Worm (Caenorhabditis elegans) whole organism, L2 larva: ENCODE results near the gene F41G4.8.

Experiments
- C34F6.9 ChIP-seq: fragments of 150-350 bp; optimal IDR thresholded peaks from 2 replicates; lab custom pipeline; 2014; ENCODE audit warnings: missing biosample characterization, missing genetic modification characterization
- F13H6.1 ChIP-seq: sonication (generic microtip); optimal IDR thresholded peaks from 2 replicates; lab custom pipeline; 2016; ENCODE audit warnings: missing genetic modification characterization, missing compliant biosample characterization
- Y55F3AM.14 ChIP-seq: fragments of 200-800 bp; sonication (Bioruptor generic); optimal IDR thresholded peaks from 2 replicates; lab custom pipeline; 2018; ENCODE audit warnings: mild to moderate bottlenecking, missing genetic modification characterization, missing compliant biosample characterization
- ama-1 ChIP-seq: fragments of 150-350 bp; optimal IDR thresholded peaks from 2 replicates; lab custom pipeline; 2018; ENCODE audit warnings: inconsistent platforms
- ceh-16 ChIP-seq: fragments of 150-350 bp; optimal IDR thresholded peaks from 2 replicates; lab custom pipeline; 2014; ENCODE audit warnings: missing biosample characterization, missing genetic modification characterization
- ceh-82 ChIP-seq: fragments of 150-350 bp; optimal IDR thresholded peaks from 2 replicates; lab custom pipeline; 2014; ENCODE audit warnings: missing biosample characterization, missing genetic modification characterization
- dmd-4 ChIP-seq: sonication (generic microtip); optimal IDR thresholded peaks from 2 replicates; lab custom pipeline; 2017; ENCODE audit warnings: missing biosample characterization, missing genetic modification characterization
- egl-27 ChIP-seq: sonication (generic microtip); optimal IDR thresholded peaks from 3 replicates; lab custom pipeline; 2017; ENCODE audit warnings: missing biosample characterization, missing genetic modification reagents, missing genetic modification characterization
- elt-3 ChIP-seq: sonication (generic microtip); optimal IDR thresholded peaks from 2 replicates; lab custom pipeline; 2017; ENCODE audit warnings: missing biosample characterization, missing genetic modification characterization
- fos-1 ChIP-seq: fragments of 150-350 bp; optimal IDR thresholded peaks from 2 replicates; lab custom pipeline; 2014; ENCODE audit warnings: missing biosample characterization, missing genetic modification characterization
- lin-11 ChIP-seq: fragments of 150-350 bp; sonication (generic microtip); optimal IDR thresholded peaks from 2 replicates; lab custom pipeline; 2014; ENCODE audit warnings: missing biosample characterization, missing genetic modification characterization, inconsistent platforms, mixed read lengths
- lin-13 ChIP-seq: fragments of 150-350 bp; optimal IDR thresholded peaks from 2 replicates; lab custom pipeline; 2014; ENCODE audit warnings: missing biosample characterization, missing genetic modification reagents, missing genetic modification characterization
- lin-39 ChIP-seq: fragments of 150-350 bp; optimal IDR thresholded peaks from 2 replicates; lab custom pipeline; 2014; ENCODE audit warnings: missing biosample characterization, missing genetic modification reagents, missing genetic modification characterization
- lsy-2 ChIP-seq, 2 experiments: fragments of 150-350 bp in 1 of 2; sonication (generic microtip) in 1 of 2; optimal IDR thresholded peaks; 2 replicates each; lab custom pipeline; 2014 to 2017; ENCODE audit warnings: missing biosample characterization in 2 of 2, missing genetic modification characterization in 2 of 2
- mbf-1 ChIP-seq: sonication (generic microtip); optimal IDR thresholded peaks from 2 replicates; lab custom pipeline; 2017; ENCODE audit warnings: missing biosample characterization, missing genetic modification characterization
- mdl-1 ChIP-seq, 2 experiments: fragments of 150-350 bp in 1 of 2; sonication (generic microtip) in 1 of 2; optimal IDR thresholded peaks; 2 replicates each; lab custom pipeline; 2017; ENCODE audit warnings: missing biosample characterization in 2 of 2, missing genetic modification characterization in 2 of 2
- nhr-10 ChIP-seq: sonication (generic microtip); optimal IDR thresholded peaks from 2 replicates; lab custom pipeline; 2017; ENCODE audit warnings: missing biosample characterization, missing genetic modification characterization
- nhr-129 ChIP-seq: fragments of 150-350 bp; optimal IDR thresholded peaks from 2 replicates; lab custom pipeline; 2014; ENCODE audit warnings: missing biosample characterization, missing genetic modification characterization
- nhr-21 ChIP-seq: fragments of 150-350 bp; optimal IDR thresholded peaks from 2 replicates; lab custom pipeline; 2014; ENCODE audit warnings: missing biosample characterization, missing genetic modification characterization
- nhr-23 ChIP-seq: fragments of 150-350 bp; optimal IDR thresholded peaks from 2 replicates; lab custom pipeline; 2014; ENCODE audit warnings: missing biosample characterization, missing genetic modification reagents, missing genetic modification characterization
- nhr-237 ChIP-seq: fragments of 150-350 bp; optimal IDR thresholded peaks from 2 replicates; lab custom pipeline; 2014; ENCODE audit warnings: missing biosample characterization, missing genetic modification characterization
- nhr-77 ChIP-seq: fragments of 150-350 bp; optimal IDR thresholded peaks from 2 replicates; lab custom pipeline; 2014; ENCODE audit warnings: missing biosample characterization, missing genetic modification characterization
- peb-1 ChIP-seq: fragments of 150-350 bp; optimal IDR thresholded peaks from 2 replicates; lab custom pipeline; 2014; ENCODE audit warnings: missing biosample characterization, missing genetic modification characterization
- sem-4 ChIP-seq: fragments of 150-350 bp; optimal IDR thresholded peaks from 2 replicates; lab custom pipeline; 2014; ENCODE audit warnings: missing biosample characterization, missing genetic modification reagents, missing genetic modification characterization
- snpc-4 ChIP-seq: fragments of 150-350 bp; optimal IDR thresholded peaks from 2 replicates; lab custom pipeline; 2014; ENCODE audit warnings: missing biosample characterization, missing genetic modification characterization
- unc-39 ChIP-seq: fragments of 150-350 bp; optimal IDR thresholded peaks from 2 replicates; lab custom pipeline; 2014; ENCODE audit warnings: missing biosample characterization, missing genetic modification characterization
- unc-55 ChIP-seq: fragments of 150-350 bp; sonication (generic microtip); optimal IDR thresholded peaks from 3 replicates; lab custom pipeline; 2014; ENCODE audit warnings: missing biosample characterization, missing genetic modification reagents, missing genetic modification characterization
- unc-62 ChIP-seq: fragments of 150-350 bp; optimal IDR thresholded peaks from 2 replicates; lab custom pipeline; 2014; ENCODE audit warnings: missing biosample characterization, missing genetic modification reagents, missing genetic modification characterization
- ztf-1 ChIP-seq: fragments of 200-800 bp; sonication (Bioruptor generic); conservative IDR thresholded peaks from 2 replicates; pipeline ENCODE4 v1.3.6; 2022; ENCODE audit warnings: missing genetic modification characterization, missing compliant biosample characterization
- ztf-4 ChIP-seq: fragments of 150-350 bp; optimal IDR thresholded peaks from 2 replicates; lab custom pipeline; 2014; ENCODE audit warnings: missing biosample characterization, missing genetic modification characterization

F41G4.8 gene

ce11 chrX:16865675-16866074, 20.9 kb upstream of the F41G4.8 start:
- no peak for TF ChIP-seq C34F6.9 (tag; lab: Kevin White, UChicago)
- no peak for TF ChIP-seq peb-1 (tag; lab: Kevin White, UChicago)
- TF ChIP-seq nhr-23 = no peak
- TF ChIP-seq lin-39 (tag; lab: Kevin White, UChicago) = no peak

ce11 chrX:16865016-16865415, 20.2 kb upstream of the F41G4.8 start:
- TF ChIP-seq ztf-1 (GFP tag; lab: Robert Waterston, UW) = no peak
- no peak for TF ChIP-seq ceh-16 (tag; lab: Kevin White, UChicago)
- no peak for TF ChIP-seq mdl-1 (tag; optimal IDR thresholded peaks at IDR 0.05; lab: Kevin White, UChicago)
- TF ChIP-seq nhr-237 = no peak
- no peak for TF ChIP-seq sem-4
- no peak for TF ChIP-seq ztf-4 (tag; lab: Kevin White, UChicago)

DNA sequence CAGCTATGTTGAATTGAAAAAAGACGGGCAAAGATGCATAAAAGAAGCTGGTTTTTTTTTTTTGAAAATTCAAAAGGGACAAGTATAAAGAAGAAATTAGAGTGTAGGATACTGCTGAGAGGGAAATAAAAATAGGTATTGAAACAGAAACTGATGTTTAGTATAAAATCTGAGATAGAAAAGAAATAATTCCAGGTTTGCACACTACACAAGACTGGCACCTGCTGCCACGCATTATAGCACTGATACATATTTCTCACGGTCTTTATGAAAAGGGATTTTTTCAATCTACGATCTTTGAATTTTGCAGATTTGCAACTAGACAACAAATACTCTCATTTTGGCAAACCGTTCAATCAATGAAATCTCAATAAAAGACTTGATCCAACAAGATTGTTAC, 18.5 kb upstream of the F41G4.8 start:
- TF ChIP-seq unc-39 (tag; lab: Kevin White, UChicago) (no peak), sem-4 (no peak), unc-55 (GFP tag; lab: Kevin White, UChicago) (no peak), ztf-1 (GFP tag; lab: Robert Waterston, UW) (no peak), dmd-4 (tag; lab: Kevin White, UChicago) (no peak), nhr-129 (tag; lab: Kevin White, UChicago) (no peak), nhr-77 (tag; lab: Kevin White, UChicago) (no peak)

- TF ChIP-seq fos-1 (tag; lab: Kevin White, UChicago) (peak; percentile 39), mdl-1 (tag; optimal IDR thresholded peaks at IDR 0.05; lab: Kevin White, UChicago) (no peak)
These were observed 15.2 kb upstream of the F41G4.8 start, which contains the start of gene T20F7.3 for ce11 chrX:16859956-16860446. Gene T20F7.3 (plus strand): TSS chrX:16860396.

- TF ChIP-seq snpc-4 (tag; lab: Kevin White, UChicago) = no peak
- no peak for TF ChIP-seq elt-3 (tag; lab: Kevin White, UChicago)
- no peak for TF ChIP-seq lsy-2 (tag; optimal IDR thresholded peaks at IDR 0.05; lab: Kevin White, UChicago)
These were observed 1.9 kb downstream of the F41G4.8 start for ce11 chrX:16842935-16843334.

DNA sequence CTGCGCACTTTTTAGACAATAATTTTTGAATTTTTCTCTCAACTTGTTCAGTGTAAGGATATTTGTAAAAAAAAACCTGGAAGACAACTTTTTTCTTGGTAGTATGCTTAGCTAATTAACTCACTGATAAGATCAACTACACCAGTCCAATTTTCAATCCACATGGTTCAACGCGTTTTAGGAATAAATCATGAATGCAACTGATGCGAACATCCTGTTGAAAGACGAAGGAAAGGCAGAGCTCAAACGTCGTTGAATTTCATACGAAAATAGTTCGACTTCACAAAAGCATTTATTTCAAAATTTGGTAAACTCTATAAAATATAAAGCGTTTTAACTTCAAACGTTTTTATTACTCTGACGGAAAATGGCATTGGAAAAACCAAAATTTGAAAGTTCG, 4.1 kb downstream of the F41G4.8 start, which contains the start of gene dyla-1:
Gene dyla-1 (plus strand): TSS at position 301 of the 400 bp plus-strand sequence.
- TF ChIP-seq nhr-77 (tag; lab: Kevin White, UChicago) = no peak
- no peak for TF ChIP-seq ama-1 (lab: Kevin White, UChicago)
- no peak for TF ChIP-seq mbf-1 (tag; lab: Kevin White, UChicago)
- no peak for TF ChIP-seq nhr-237
- TF ChIP-seq unc-62 (GFP tag; lab: Kevin White, UChicago) = no peak
- no peak for TF ChIP-seq F13H6.1 (tag; lab: Kevin White, UChicago)
- no peak for TF ChIP-seq Y55F3AM.14 (GFP tag; lab: Kevin White, UChicago)
- TF ChIP-seq sem-4 = no peak
- no peak for TF ChIP-seq ztf-4 (tag; lab: Kevin White, UChicago)
- TF ChIP-seq nhr-10 (tag; lab: Kevin White, UChicago) = no peak
- no peak for TF ChIP-seq ceh-82 (tag; lab: Kevin White, UChicago)
- no peak for TF ChIP-seq lin-13
- no peak for TF ChIP-seq egl-27 (tag; lab: Kevin White, UChicago)
- TF ChIP-seq lin-39 (tag; lab: Kevin White, UChicago) = no peak

DNA sequence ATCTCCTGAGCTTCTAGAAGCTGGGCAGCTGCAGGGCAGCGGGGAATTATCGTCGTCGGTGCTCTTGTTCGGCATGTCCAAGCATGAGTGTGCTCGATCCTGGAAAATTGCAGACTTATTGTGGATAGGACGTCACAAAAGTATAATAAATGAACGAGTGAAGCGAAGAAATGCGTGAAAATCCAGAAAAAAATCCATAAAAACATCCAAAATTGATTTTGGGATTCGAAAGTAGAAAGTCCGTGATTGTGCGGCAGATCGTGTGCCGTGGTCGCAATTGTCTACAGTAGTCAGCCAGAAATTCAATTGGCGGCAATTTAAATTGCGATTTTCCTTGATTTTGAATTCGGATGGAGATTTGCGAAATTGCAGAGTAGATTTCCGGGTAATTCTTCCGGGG, 8.5 kb downstream of the F41G4.8 start, which contains the start of gene F41G4.7:
Gene F41G4.7 (minus strand): TSS at position 101 of the 400 bp plus-strand sequence.
- TF ChIP-seq nhr-21 (no peak), dmd-4 (tag; lab: Kevin White, UChicago) (no peak), mdl-1 (tag; optimal IDR thresholded peaks at IDR 0.05; lab: Kevin White, UChicago) (no peak), ceh-16 (tag; lab: Kevin White, UChicago) (no peak), ztf-1 (GFP tag; lab: Robert Waterston, UW) (no peak), ceh-82 (tag; lab: Kevin White, UChicago) (no peak), lin-11 (no peak), nhr-237 (no peak)
